Worm (Caenorhabditis elegans) whole organism, L4/young adult: ENCODE data around the gene tni-3.

Experiments used
- W03F9.2 ChIP-seq: fragments of 150-350 bp; optimal IDR thresholded peaks from 2 replicates; lab custom pipeline; 2014; ENCODE audit warnings: missing biosample characterization, missing genetic modification characterization
- dao-5 ChIP-seq: sonication (generic microtip); optimal IDR thresholded peaks from 2 replicates; lab custom pipeline; 2016; ENCODE audit warnings: missing genotype, missing genetic modification characterization, moderate library complexity, missing compliant biosample characterization
- him-1 ChIP-seq: sonication (generic microtip); optimal IDR thresholded peaks from 2 replicates; lab custom pipeline; 2016; ENCODE audit warnings: missing genotype, missing genetic modification reagents, missing genetic modification characterization, missing compliant biosample characterization

tni-3 gene

ce11 chrV:16852002-16852401 lies 17.1 kb upstream of the tni-3 start, which contains the start of gene clec-37:
Gene clec-37 (minus strand): TSS chrV:16852102.
- TF ChIP-seq W03F9.2 (tag; lab: Kevin White, UChicago) (no peak), him-1 (tag; lab: Kevin White, UChicago) (no peak), dao-5 (tag; lab: Kevin White, UChicago) (no peak)

- no peak for TF ChIP-seq W03F9.2 (tag; lab: Kevin White, UChicago)
- no peak for TF ChIP-seq him-1 (tag; lab: Kevin White, UChicago)
- no peak for TF ChIP-seq dao-5 (tag; lab: Kevin White, UChicago)
Observed at ce11 chrV:16848498-16848897, 13.6 kb upstream of the tni-3 start, which contains the start of the genes clec-36 and clec-26. Gene clec-36 (minus strand): TSS chrV:16848598. Gene clec-26 (plus strand): TSS chrV:16848611.

- no peak for TF ChIP-seq W03F9.2 (tag; lab: Kevin White, UChicago)
- TF ChIP-seq him-1 (tag; lab: Kevin White, UChicago): no peak
- no peak for TF ChIP-seq dao-5 (tag; lab: Kevin White, UChicago)
Observed at ce11 chrV:16842941-16843340, 8.0 kb upstream of the tni-3 start, which contains the start of gene clec-25. Gene clec-25 (plus strand): TSS chrV:16843241.

- TF ChIP-seq W03F9.2 (tag; lab: Kevin White, UChicago): no peak
Observed at ce11 chrV:16840961-16841360, 6.0 kb upstream of the tni-3 start, which contains the start of gene clec-40. Gene clec-40 (minus strand): TSS chrV:16841061.

- TF ChIP-seq dao-5 (tag; lab: Kevin White, UChicago): no peak
- no peak for TF ChIP-seq him-1 (tag; lab: Kevin White, UChicago)
- no peak for TF ChIP-seq W03F9.2 (tag; lab: Kevin White, UChicago)
Observed at ce11 chrV:16840283-16840682, 5.4 kb upstream of the tni-3 start.

ce11 chrV:16838435-16838834 lies 3.5 kb upstream of the tni-3 start:
- no peak for TF ChIP-seq dao-5 (tag; lab: Kevin White, UChicago)

- no peak for TF ChIP-seq W03F9.2 (tag; lab: Kevin White, UChicago)
- no peak for TF ChIP-seq him-1 (tag; lab: Kevin White, UChicago)
- TF ChIP-seq dao-5 (tag; lab: Kevin White, UChicago): no peak
Observed at ce11 chrV:16836100-16836499, 1.2 kb upstream of the tni-3 start.

- no peak for TF ChIP-seq W03F9.2 (tag; lab: Kevin White, UChicago)
- TF ChIP-seq dao-5 (tag; lab: Kevin White, UChicago): no peak
- TF ChIP-seq him-1 (tag; lab: Kevin White, UChicago): no peak
Observed at ce11 chrV:16833672-16834071, 1.3 kb downstream of the tni-3 start.

- TF ChIP-seq dao-5 (tag; lab: Kevin White, UChicago) (no peak), him-1 (tag; lab: Kevin White, UChicago) (no peak), W03F9.2 (tag; lab: Kevin White, UChicago) (no peak)
Observed at ce11 chrV:16832865-16833264, 2.1 kb downstream of the tni-3 start, which contains the start of gene phy-3. Gene phy-3 (plus strand): TSS chrV:16833165.

- no peak for TF ChIP-seq dao-5 (tag; lab: Kevin White, UChicago)
- TF ChIP-seq him-1 (tag; lab: Kevin White, UChicago): no peak
- TF ChIP-seq W03F9.2 (tag; lab: Kevin White, UChicago): no peak
Observed at ce11 chrV:16831921-16832320, 3.0 kb downstream of the tni-3 start, which contains the start of gene srh-215. Gene srh-215 (minus strand): TSS chrV:16832021.

ce11 chrV:16831310-16831709 lies 3.6 kb downstream of the tni-3 start:
- TF ChIP-seq dao-5 (tag; lab: Kevin White, UChicago) (no peak), W03F9.2 (tag; lab: Kevin White, UChicago) (no peak), him-1 (tag; lab: Kevin White, UChicago) (no peak)

ce11 chrV:16829396-16829795 lies 5.5 kb downstream of the tni-3 start, which contains the start of gene srh-214:
Gene srh-214 (minus strand): TSS chrV:16829755.
- TF ChIP-seq dao-5 (tag; lab: Kevin White, UChicago) (no peak), him-1 (tag; lab: Kevin White, UChicago) (no peak), W03F9.2 (tag; lab: Kevin White, UChicago) (no peak)

- TF ChIP-seq dao-5 (tag; lab: Kevin White, UChicago) (no peak), W03F9.2 (tag; lab: Kevin White, UChicago) (no peak), him-1 (tag; lab: Kevin White, UChicago) (no peak)
Observed at ce11 chrV:16827485-16827884, 7.4 kb downstream of the tni-3 start, which contains the start of gene srh-216. Gene srh-216 (minus strand): TSS chrV:16827585.

ce11 chrV:16821270-16821737 lies 13.6 kb downstream of the tni-3 start, which contains the start of gene T20B3.14:
Gene T20B3.14 (minus strand): TSS chrV:16821320.
- no peak for TF ChIP-seq dao-5 (tag; lab: Kevin White, UChicago)
- no peak for TF ChIP-seq W03F9.2 (tag; lab: Kevin White, UChicago)
- no peak for TF ChIP-seq him-1 (tag; lab: Kevin White, UChicago)
